Fruit fly (Drosophila melanogaster) whole organism, embryonic: ENCODE data around the gene CG18262.

ENCODE experiments used
- Bteb2 ChIP-seq: fragments of 200-800 bp; sonication (Bioruptor generic); optimal IDR thresholded peaks from 2 replicates; lab custom pipeline; 2016; ENCODE audit warnings: missing biosample characterization, missing genetic modification characterization
- C15 ChIP-seq: fragments of 200-800 bp; sonication (Bioruptor generic); IDR thresholded peaks from 3 replicates; pipeline ENCODE4 v1.3.6; 2022; ENCODE audit warnings: missing biosample characterization, missing genetic modification characterization
- CG10979 ChIP-seq: fragments of 200-800 bp; sonication (Bioruptor generic); optimal IDR thresholded peaks from 2 replicates; lab custom pipeline; 2018; ENCODE audit warnings: missing biosample characterization, mild to moderate bottlenecking, missing genetic modification characterization, moderate library complexity
- CG11456 ChIP-seq: fragments of 200-800 bp; sonication (Bioruptor generic); IDR thresholded peaks from 3 replicates; pipeline ENCODE4 v1.3.6; 2022; ENCODE audit warnings: missing biosample characterization, missing genetic modification characterization
- CG15011 ChIP-seq: fragments of 200-800 bp; sonication (Bioruptor generic); optimal IDR thresholded peaks from 3 replicates; lab custom pipeline; 2018; ENCODE audit warnings: missing biosample characterization, mild to moderate bottlenecking, missing genetic modification characterization
- CG1602 ChIP-seq: fragments of 200-800 bp; sonication (Bioruptor generic); optimal IDR thresholded peaks from 3 replicates; lab custom pipeline; 2016; ENCODE audit warnings: missing biosample characterization, missing genetic modification characterization
- CG16813 ChIP-seq: fragments of 200-800 bp; sonication (Bioruptor generic); IDR thresholded peaks from 3 replicates; pipeline ENCODE4 v1.3.6; 2022; ENCODE audit warnings: missing biosample characterization, missing genetic modification characterization; ENCODE audit not compliant: partially characterized antibody
- CG30020 ChIP-seq: fragments of 200-800 bp; optimal IDR thresholded peaks from 2 replicates; lab custom pipeline; 2019; ENCODE audit warnings: missing biosample characterization, mild to moderate bottlenecking, missing genetic modification characterization, moderate library complexity
- CG3726 ChIP-seq: fragments of 200-800 bp; sonication (Bioruptor generic); IDR thresholded peaks from 3 replicates; pipeline ENCODE4, ENCODE4 v1.3.6; 2022; ENCODE audit warnings: missing biosample characterization, missing genetic modification characterization
- CG4707 ChIP-seq: fragments of 200-800 bp; sonication (Bioruptor generic); optimal IDR thresholded peaks from 2 replicates; lab custom pipeline; 2018; ENCODE audit warnings: missing biosample characterization, mild to moderate bottlenecking, missing genetic modification characterization, moderate library complexity
- CG5245 ChIP-seq: fragments of 200-800 bp; sonication (Bioruptor generic); optimal IDR thresholded peaks from 3 replicates; lab custom pipeline; 2016; ENCODE audit warnings: missing biosample characterization, missing genetic modification characterization
- CG7372 ChIP-seq: fragments of 200-800 bp; sonication (Bioruptor generic); IDR thresholded peaks from 2 replicates; pipeline ENCODE4 v1.3.6; 2022; ENCODE audit warnings: missing biosample characterization, missing genetic modification characterization
- Camta ChIP-seq: fragments of 200-800 bp; sonication (Bioruptor generic); optimal IDR thresholded peaks from 2 replicates; lab custom pipeline; 2016; ENCODE audit warnings: missing biosample characterization, missing genetic modification characterization
- Deaf1 ChIP-seq: fragments of 200-800 bp; optimal IDR thresholded peaks from 3 replicates; lab custom pipeline; 2019; ENCODE audit warnings: missing biosample characterization, mild to moderate bottlenecking, missing genetic modification characterization, moderate library complexity
- Dll ChIP-seq: fragments of 200-800 bp; sonication (Bioruptor generic); IDR thresholded peaks from 4 replicates; pipeline ENCODE4 v1.3.6; 2022; ENCODE audit warnings: missing biosample characterization, missing genetic modification characterization; ENCODE audit not compliant: partially characterized antibody
- Dref ChIP-seq: fragments of 200-800 bp; sonication (Bioruptor generic); IDR thresholded peaks from 2 replicates; pipeline ENCODE4 v1.3.6; 2022; ENCODE audit warnings: missing biosample characterization, missing genetic modification characterization
- Gug ChIP-seq: fragments of 200-800 bp; sonication (Bioruptor generic); IDR thresholded peaks from 4 replicates; pipeline ENCODE4 v1.3.6; 2022; ENCODE audit warnings: missing biosample characterization, missing genetic modification characterization
- HLH3B ChIP-seq: fragments of 200-800 bp; sonication (Bioruptor generic); IDR thresholded peaks from 2 replicates; pipeline ENCODE4 v1.3.6; 2022; ENCODE audit warnings: missing biosample characterization, missing genetic modification characterization
- MTF-1 ChIP-seq: fragments of 200-800 bp; sonication (Bioruptor generic); optimal IDR thresholded peaks from 2 replicates; lab custom pipeline; 2018; ENCODE audit warnings: missing biosample characterization, mild to moderate bottlenecking, missing genetic modification characterization, borderline replicate concordance
- Med ChIP-seq: fragments of 200-800 bp; sonication (Bioruptor generic); peaks from one replicate; lab custom pipeline; 2016; ENCODE audit warnings: missing biosample characterization, missing genetic modification characterization, mild to moderate bottlenecking, inconsistent platforms, moderate library complexity
- NFAT ChIP-seq: fragments of 200-800 bp; sonication (Bioruptor generic); IDR thresholded peaks from 2 replicates; pipeline ENCODE4 v1.3.6; 2022; ENCODE audit warnings: missing biosample characterization, missing genetic modification characterization
- PHDP ChIP-seq: fragments of 200-800 bp; sonication (Bioruptor generic); optimal IDR thresholded peaks from 3 replicates; lab custom pipeline; 2018; ENCODE audit warnings: missing biosample characterization, mild to moderate bottlenecking, missing genetic modification characterization, moderate library complexity
- Sry-δ ChIP-seq: fragments of 200-800 bp; sonication (Bioruptor generic); optimal IDR thresholded peaks from 2 replicates; lab custom pipeline; 2016; ENCODE audit warnings: missing biosample characterization, missing genetic modification characterization
- TFAM ChIP-seq: fragments of 200-800 bp; sonication (Bioruptor generic); optimal IDR thresholded peaks from 2 replicates; lab custom pipeline; 2017; ENCODE audit warnings: missing biosample characterization, missing genetic modification characterization, inconsistent platforms
- ab ChIP-seq: fragments of 200-800 bp; sonication (Bioruptor generic); optimal IDR thresholded peaks from 2 replicates; lab custom pipeline; 2016; ENCODE audit warnings: missing biosample characterization, missing genetic modification characterization
- aop ChIP-seq: fragments of 200-800 bp; sonication (Bioruptor generic); IDR thresholded peaks from 2 replicates; pipeline ENCODE4 v1.3.6; 2022; ENCODE audit warnings: missing biosample characterization, missing genetic modification characterization
- ash1 ChIP-seq: fragments of 200-800 bp; sonication (Bioruptor generic); optimal IDR thresholded peaks from 2 replicates; lab custom pipeline; 2018; ENCODE audit warnings: missing biosample characterization, mild to moderate bottlenecking, missing genetic modification characterization
- ato ChIP-seq: fragments of 200-800 bp; sonication (Bioruptor generic); IDR thresholded peaks from 2 replicates; pipeline ENCODE4 v1.3.6; 2022; ENCODE audit warnings: missing biosample characterization, missing genetic modification characterization; ENCODE audit not compliant: partially characterized antibody
- bowl ChIP-seq: fragments of 200-800 bp; sonication (Bioruptor generic); IDR thresholded peaks from 2 replicates; pipeline ENCODE4 v1.3.6; 2022; ENCODE audit warnings: missing biosample characterization, missing genetic modification characterization
- cad ChIP-seq: fragments of >200 bp; optimal IDR thresholded peaks from 2 replicates; lab custom pipeline; 2017; ENCODE audit warnings: missing biosample characterization, missing genetic modification characterization
- cas ChIP-seq: fragments of 200-800 bp; sonication (Bioruptor generic); IDR thresholded peaks from 2 replicates; pipeline ENCODE4 v1.3.6; 2022; ENCODE audit warnings: missing biosample characterization, missing genetic modification characterization
- ci ChIP-seq: fragments of 200-800 bp; sonication (Bioruptor generic); IDR thresholded peaks from 3 replicates; pipeline ENCODE4 v1.3.6; 2022; ENCODE audit warnings: missing biosample characterization, missing genetic modification characterization
- crc ChIP-seq: fragments of 200-800 bp; sonication (Bioruptor generic); optimal IDR thresholded peaks from 2 replicates; lab custom pipeline; 2016; ENCODE audit warnings: missing biosample characterization, missing genetic modification characterization
- dimm ChIP-seq: fragments of 200-800 bp; sonication (Bioruptor generic); IDR thresholded peaks from 2 replicates; pipeline ENCODE4 v1.3.6; 2022; ENCODE audit warnings: missing biosample characterization, missing genetic modification characterization
- exex ChIP-seq: fragments of 200-800 bp; sonication (Bioruptor generic); optimal IDR thresholded peaks from 4 replicates; lab custom pipeline; 2018; ENCODE audit warnings: missing biosample characterization, mild to moderate bottlenecking, missing genetic modification characterization, moderate library complexity
- gce ChIP-seq: fragments of 200-800 bp; sonication (Bioruptor generic); IDR thresholded peaks from 3 replicates; pipeline ENCODE4 v1.3.6; 2022; ENCODE audit warnings: missing biosample characterization, missing genetic modification characterization
- gro ChIP-seq: fragments of 200-800 bp; sonication (Bioruptor generic); optimal IDR thresholded peaks from 2 replicates; lab custom pipeline; 2016; ENCODE audit warnings: missing biosample characterization, missing genetic modification characterization
- gt ChIP-seq: fragments of 200-800 bp; sonication (Bioruptor generic); IDR thresholded peaks from 2 replicates; pipeline ENCODE4 v1.3.6; 2022; ENCODE audit warnings: missing biosample characterization, missing genetic modification characterization
- ham ChIP-seq: fragments of 200-800 bp; sonication (Bioruptor generic); IDR thresholded peaks from 2 replicates; pipeline ENCODE4 v1.3.6; 2022; ENCODE audit warnings: missing biosample characterization, missing genetic modification characterization
- hth ChIP-seq: fragments of >200 bp; optimal IDR thresholded peaks from 2 replicates; lab custom pipeline; 2017; ENCODE audit warnings: inconsistent platforms
- kni ChIP-seq: fragments of 200-800 bp; sonication (Bioruptor generic); optimal IDR thresholded peaks from 3 replicates; lab custom pipeline; 2017; ENCODE audit warnings: mild to moderate bottlenecking, missing biosample characterization, missing genetic modification reagents, missing genetic modification characterization
- luna ChIP-seq: fragments of 200-800 bp; sonication (Bioruptor generic); optimal IDR thresholded peaks from 2 replicates; lab custom pipeline; 2016; ENCODE audit warnings: missing biosample characterization, missing genetic modification characterization
- p53 ChIP-seq: fragments of 200-800 bp; sonication (Bioruptor generic); optimal IDR thresholded peaks from 2 replicates; lab custom pipeline; 2016; ENCODE audit warnings: missing biosample characterization, missing genetic modification characterization
- pan ChIP-seq, 4 experiments: fragments of >200 bp in 3 of 4; fragments of 200-800 bp in 1 of 4; sonication (Bioruptor generic) in 1 of 4; optimal IDR thresholded peaks in 3 of 4; IDR thresholded peaks in 1 of 4; 2 replicates each; pipeline versions ENCODE4 v1.3.6 to Lab custom; 2017 to 2022; ENCODE audit warnings: missing biosample characterization in 2 of 4, missing genetic modification characterization in 2 of 4, mixed read lengths in 1 of 4
- pfk ChIP-seq: fragments of 200-800 bp; sonication (Bioruptor generic); optimal IDR thresholded peaks from 2 replicates; lab custom pipeline; 2018; ENCODE audit warnings: missing biosample characterization, mild to moderate bottlenecking, missing genetic modification characterization, moderate library complexity
- row ChIP-seq: fragments of 200-800 bp; sonication (Bioruptor generic); IDR thresholded peaks from 3 replicates; pipeline ENCODE4 v1.3.6; 2022; ENCODE audit warnings: missing biosample characterization, missing genetic modification characterization
- sima ChIP-seq: fragments of 200-800 bp; sonication (Bioruptor generic); optimal IDR thresholded peaks from 2 replicates; lab custom pipeline; 2016; ENCODE audit warnings: missing biosample characterization, missing genetic modification characterization
- slp2 ChIP-seq: fragments of 200-800 bp; sonication (Bioruptor generic); optimal IDR thresholded peaks from 2 replicates; lab custom pipeline; 2016; ENCODE audit warnings: missing biosample characterization, missing genetic modification characterization
- tap ChIP-seq: fragments of 200-800 bp; optimal IDR thresholded peaks from 3 replicates; lab custom pipeline; 2019; ENCODE audit warnings: missing biosample characterization, mild to moderate bottlenecking, missing genetic modification characterization, moderate library complexity
- tin ChIP-seq: fragments of 200-800 bp; sonication (Bioruptor generic); optimal IDR thresholded peaks from 3 replicates; lab custom pipeline; 2016; ENCODE audit warnings: missing biosample characterization, missing genetic modification characterization
- unc-4 ChIP-seq: fragments of 200-800 bp; sonication (Bioruptor generic); IDR thresholded peaks from 2 replicates; pipeline ENCODE4 v1.3.6; 2022; ENCODE audit warnings: missing biosample characterization, missing genetic modification characterization; ENCODE audit not compliant: partially characterized antibody

Gene CG18262

dm6 chrX:8202724-8203362 is 50.1 kb downstream of the CG18262 start (continued):
- TF ChIP-seq TFAM (no peak), ci (GFP tag; lab: Robert Waterston, UW) (no peak), PHDP (tag; lab: Kevin White, UChicago) (peak; percentile 23), Med (GFP tag; lab: Kevin White, UChicago) (peak; percentile 77), Dref (GFP tag; lab: Robert Waterston, UW) (no peak), bowl (GFP tag; lab: Robert Waterston, UW) (no peak), NFAT (no peak), CG11456 (no peak), HLH3B (GFP tag; lab: Robert Waterston, UW) (no peak), kni (GFP tag; lab: Kevin White, UChicago) (no peak), gce (GFP tag; lab: Robert Waterston, UW) (no peak), dimm (GFP tag; lab: Robert Waterston, UW) (no peak), MTF-1 (GFP tag; lab: Kevin White, UChicago) (no peak), exex (no peak), Dll (GFP tag; lab: Robert Waterston, UW) (no peak), unc-4 (GFP tag; lab: Robert Waterston, UW) (no peak), C15 (no peak), Gug (no peak), CG3726 (GFP tag; lab: Robert Waterston, UW) (no peak), ash1 (GFP tag; lab: Kevin White, UChicago) (no peak), p53 (GFP tag; lab: Kevin White, UChicago) (no peak), Bteb2 (GFP tag; lab: Kevin White, UChicago) (no peak), aop (GFP tag; lab: Robert Waterston, UW) (no peak), Deaf1 (no peak), slp2 (GFP tag; lab: Kevin White, UChicago) (no peak), sima (no peak), Sry-δ (GFP tag; lab: Kevin White, UChicago) (no peak), CG7372 (GFP tag; lab: Robert Waterston, UW) (no peak), ato (GFP tag; lab: Robert Waterston, UW) (no peak), gt (GFP tag; lab: Robert Waterston, UW) (no peak), CG4707 (GFP tag; lab: Kevin White, UChicago) (no peak), CG16813 (GFP tag; lab: Robert Waterston, UW) (no peak), cad (GFP tag; lab: Kevin White, UChicago) (no peak), cas (no peak), pfk (no peak), CG30020 (no peak), Camta (GFP tag; lab: Kevin White, UChicago) (peak; percentile 35), CG1602 (GFP tag; lab: Kevin White, UChicago) (no peak), row (GFP tag; lab: Robert Waterston, UW) (peak; percentile 63), hth (lab: Kevin White, UChicago) (no peak), gro (no peak), crc (GFP tag; lab: Kevin White, UChicago) (no peak), ab (GFP tag; lab: Kevin White, UChicago) (no peak), pan (optimal IDR thresholded peaks at IDR 0.05; lab: Kevin White, UChicago) (no peak), pan (GFP tag; optimal IDR thresholded peaks at IDR 0.05 in 1 of 2, IDR thresholded peaks at IDR 0.05 in 1 of 2) (peak in 1 of 2 experiments; percentile 57), CG10979 (tag; lab: Kevin White, UChicago) (no peak), CG15011 (GFP tag; lab: Kevin White, UChicago) (no peak), CG5245 (GFP tag; lab: Kevin White, UChicago) (no peak), tin (no peak), tap (no peak), ham (GFP tag; lab: Robert Waterston, UW) (no peak), luna (GFP tag; lab: Kevin White, UChicago) (no peak)
